Worm (Caenorhabditis elegans) whole organism, L3 larva: ENCODE data around the gene Y55B1BR.6.

Experiments used
- aly-2 ChIP-seq: fragments of 150-350 bp; optimal IDR thresholded peaks from 2 replicates; lab custom pipeline; 2014; ENCODE audit warnings: missing biosample characterization, missing genetic modification characterization
- ceh-28 ChIP-seq: fragments of 150-350 bp; optimal IDR thresholded peaks from 2 replicates; lab custom pipeline; 2014; ENCODE audit warnings: missing biosample characterization, missing genetic modification reagents, missing genetic modification characterization
- nhr-76 ChIP-seq: fragments of 150-350 bp; sonication (generic microtip); optimal IDR thresholded peaks from 5 replicates; lab custom pipeline; 2014; ENCODE audit warnings: missing biosample characterization, missing genetic modification characterization
- pha-4 ChIP-seq: fragments of 150-350 bp; optimal IDR thresholded peaks from 2 replicates; lab custom pipeline; 2014; ENCODE audit warnings: missing biosample characterization, missing genetic modification reagents, missing genetic modification characterization
- skn-1 ChIP-seq: fragments of 150-350 bp; optimal IDR thresholded peaks from 2 replicates; lab custom pipeline; 2014; ENCODE audit warnings: missing biosample characterization, missing genetic modification characterization
- unc-62 ChIP-seq: fragments of 150-350 bp; sonication (generic microtip); optimal IDR thresholded peaks from 4 replicates; lab custom pipeline; 2014; ENCODE audit warnings: missing biosample characterization, missing genetic modification reagents, missing genetic modification characterization

DNA sequence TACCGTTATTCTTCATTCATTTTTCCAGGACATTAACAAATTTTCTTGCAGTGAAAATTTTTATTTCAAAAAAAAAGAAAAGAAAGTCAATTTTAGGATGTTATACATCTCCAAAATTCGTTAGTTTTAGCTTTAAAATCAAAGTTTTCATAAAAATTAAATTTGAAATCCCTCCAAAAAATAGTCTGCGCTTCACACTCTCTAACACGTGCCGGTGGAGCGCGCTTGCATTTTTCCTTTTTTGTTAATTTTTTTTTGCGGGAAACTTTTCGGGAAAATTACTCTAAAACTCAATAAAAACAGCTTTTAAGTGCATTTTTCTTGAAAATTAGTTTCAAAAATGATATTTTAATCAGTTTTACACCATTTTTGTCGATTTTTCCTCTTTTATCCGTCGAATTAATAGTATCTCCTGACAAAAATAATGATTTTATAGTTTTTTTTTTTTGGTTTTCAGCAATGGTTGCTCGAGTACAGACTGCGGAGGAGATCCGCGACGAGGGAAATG lies 27.5 kb upstream of the Y55B1BR.6 start, which contains the start of gene unc-45:
- TF ChIP-seq aly-2 (tag; lab: Kevin White, UChicago) (no peak), nhr-76 (no peak), pha-4 (tag; lab: Kevin White, UChicago) (peak; percentile 63), unc-62 (GFP tag; lab: Kevin White, UChicago) (no peak), skn-1 (tag; lab: Kevin White, UChicago) (no peak), ceh-28 (no peak)
